Worm (Caenorhabditis elegans) whole organism, L2 larva: Measurements from ENCODE around the gene saeg-1.

Experiments
- blmp-1 ChIP-seq: sonication (generic microtip); optimal IDR thresholded peaks from 2 replicates; lab custom pipeline; 2017; ENCODE audit warnings: missing genetic modification characterization, mild to moderate bottlenecking, missing compliant biosample characterization, antibody characterized with exemption, moderate library complexity; ENCODE audit not compliant: insufficient read depth
- dmd-4 ChIP-seq: sonication (generic microtip); optimal IDR thresholded peaks from 2 replicates; lab custom pipeline; 2017; ENCODE audit warnings: missing biosample characterization, missing genetic modification characterization
- egl-27 ChIP-seq: sonication (generic microtip); optimal IDR thresholded peaks from 3 replicates; lab custom pipeline; 2017; ENCODE audit warnings: missing biosample characterization, missing genetic modification reagents, missing genetic modification characterization
- nhr-11 ChIP-seq: fragments of 150-350 bp; optimal IDR thresholded peaks from 2 replicates; lab custom pipeline; 2014; ENCODE audit warnings: missing biosample characterization, missing genetic modification characterization
- unc-39 ChIP-seq: fragments of 150-350 bp; optimal IDR thresholded peaks from 2 replicates; lab custom pipeline; 2014; ENCODE audit warnings: missing biosample characterization, missing genetic modification characterization
- unc-55 ChIP-seq: fragments of 150-350 bp; sonication (generic microtip); optimal IDR thresholded peaks from 3 replicates; lab custom pipeline; 2014; ENCODE audit warnings: missing biosample characterization, missing genetic modification reagents, missing genetic modification characterization

ce11 chrV:10893510-10894128 lies 28.1 kb upstream of the saeg-1 start, which contains the start of gene F32D8.4:
- TF ChIP-seq nhr-11 (tag; lab: Kevin White, UChicago) (no peak), egl-27 (no peak), unc-55 (GFP tag; lab: Kevin White, UChicago) (no peak), blmp-1 (tag; lab: Kevin White, UChicago) (no peak), dmd-4 (no peak), unc-39 (tag; lab: Kevin White, UChicago) (no peak)
